Worm (Caenorhabditis elegans) whole organism, L3 larva: Measurements from ENCODE around the gene ZK218.7.

Experiments used
- R02D3.7 ChIP-seq: fragments of 150-350 bp; optimal IDR thresholded peaks from 2 replicates; lab custom pipeline; 2014; ENCODE audit warnings: missing biosample characterization, missing genetic modification characterization
- ama-1 ChIP-seq: fragments of 150-350 bp; optimal IDR thresholded peaks from 2 replicates; lab custom pipeline; 2018
- ceh-16 ChIP-seq: sonication (generic microtip); optimal IDR thresholded peaks from 2 replicates; lab custom pipeline; 2017; ENCODE audit warnings: missing biosample characterization, missing genetic modification characterization
- ceh-28 ChIP-seq: fragments of 150-350 bp; optimal IDR thresholded peaks from 2 replicates; lab custom pipeline; 2014; ENCODE audit warnings: missing biosample characterization, missing genetic modification reagents, missing genetic modification characterization
- egl-27 ChIP-seq: sonication (generic microtip); optimal IDR thresholded peaks from 4 replicates; lab custom pipeline; 2017; ENCODE audit warnings: missing biosample characterization, missing genetic modification reagents, missing genetic modification characterization
- elt-2 ChIP-seq: sonication (generic microtip); optimal IDR thresholded peaks from 2 replicates; lab custom pipeline; 2016; ENCODE audit warnings: missing genetic modification reagents, mild to moderate bottlenecking, missing genetic modification characterization, missing compliant biosample characterization
- elt-3 ChIP-seq, 3 experiments: fragments of 150-350 bp in 1 of 3; sonication (generic microtip) in 2 of 3; optimal IDR thresholded peaks; 2 replicates in 2 of 3; 4 replicates in 1 of 3; lab custom pipeline; 2014 to 2017; ENCODE audit warnings: missing biosample characterization in 3 of 3, missing genetic modification characterization in 3 of 3
- eor-1 ChIP-seq, 2 experiments: fragments of 150-350 bp; optimal IDR thresholded peaks; 2 replicates each; lab custom pipeline; 2014 to 2018; ENCODE audit warnings: missing biosample characterization in 2 of 2, missing genetic modification characterization in 2 of 2
- fkh-2 ChIP-seq: fragments of 150-350 bp; optimal IDR thresholded peaks from 2 replicates; lab custom pipeline; 2014; ENCODE audit warnings: missing biosample characterization, missing genetic modification reagents, missing genetic modification characterization
- fos-1 ChIP-seq: fragments of 150-350 bp; optimal IDR thresholded peaks from 2 replicates; lab custom pipeline; 2014; ENCODE audit warnings: missing biosample characterization, missing genetic modification characterization
- hmg-11 ChIP-seq: sonication (generic microtip); optimal IDR thresholded peaks from 2 replicates; lab custom pipeline; 2016; ENCODE audit warnings: missing genetic modification characterization, missing compliant biosample characterization
- jun-1 ChIP-seq: fragments of 150-350 bp; optimal IDR thresholded peaks from 2 replicates; lab custom pipeline; 2014; ENCODE audit warnings: missing biosample characterization, missing genetic modification reagents, missing genetic modification characterization
- lin-15B ChIP-seq: fragments of 150-350 bp; optimal IDR thresholded peaks from 2 replicates; lab custom pipeline; 2014; ENCODE audit warnings: missing biosample characterization, missing genetic modification characterization
- lsy-12 ChIP-seq: sonication (generic microtip); optimal IDR thresholded peaks from 2 replicates; lab custom pipeline; 2016; ENCODE audit warnings: mild to moderate bottlenecking, missing genetic modification characterization, missing compliant biosample characterization
- nfya-1 ChIP-seq: sonication (generic microtip); optimal IDR thresholded peaks from 2 replicates; lab custom pipeline; 2017; ENCODE audit warnings: missing genetic modification characterization, mild to moderate bottlenecking, missing compliant biosample characterization, antibody characterized with exemption, moderate library complexity; ENCODE audit not compliant: insufficient read depth
- nhr-11 ChIP-seq: fragments of 150-350 bp; optimal IDR thresholded peaks from 2 replicates; lab custom pipeline; 2014; ENCODE audit warnings: missing biosample characterization, missing genetic modification characterization
- nhr-237 ChIP-seq: fragments of 150-350 bp; optimal IDR thresholded peaks from 2 replicates; lab custom pipeline; 2014; ENCODE audit warnings: missing biosample characterization, missing genetic modification characterization
- nhr-25 ChIP-seq: sonication (generic microtip); optimal IDR thresholded peaks from 2 replicates; lab custom pipeline; 2017; ENCODE audit warnings: missing biosample characterization, missing genetic modification characterization
- nhr-43 ChIP-seq: sonication (generic microtip); optimal IDR thresholded peaks from 2 replicates; lab custom pipeline; 2016; ENCODE audit warnings: mild to moderate bottlenecking, missing genetic modification characterization, missing compliant biosample characterization; ENCODE audit not compliant: poor library complexity, severe bottlenecking
- nhr-67 ChIP-seq: fragments of 150-350 bp; optimal IDR thresholded peaks from 2 replicates; lab custom pipeline; 2014; ENCODE audit warnings: missing biosample characterization, missing genetic modification characterization
- nhr-76 ChIP-seq: fragments of 150-350 bp; sonication (generic microtip); optimal IDR thresholded peaks from 5 replicates; lab custom pipeline; 2014; ENCODE audit warnings: missing biosample characterization, missing genetic modification characterization
- pha-4 ChIP-seq: fragments of 150-350 bp; optimal IDR thresholded peaks from 2 replicates; lab custom pipeline; 2014; ENCODE audit warnings: missing biosample characterization, missing genetic modification reagents, missing genetic modification characterization
- pqm-1 ChIP-seq: fragments of 150-350 bp; optimal IDR thresholded peaks from 2 replicates; lab custom pipeline; 2017; ENCODE audit warnings: missing biosample characterization, missing genetic modification characterization, inconsistent platforms
- skn-1 ChIP-seq: fragments of 150-350 bp; optimal IDR thresholded peaks from 2 replicates; lab custom pipeline; 2014; ENCODE audit warnings: missing biosample characterization, missing genetic modification characterization
- tbx-2 ChIP-seq: sonication (generic microtip); optimal IDR thresholded peaks from 2 replicates; lab custom pipeline; 2016; ENCODE audit warnings: mild to moderate bottlenecking, missing genetic modification characterization, missing compliant biosample characterization
- unc-39 ChIP-seq: sonication (generic microtip); optimal IDR thresholded peaks from 4 replicates; lab custom pipeline; 2017; ENCODE audit warnings: missing biosample characterization, missing genetic modification characterization
- zag-1 ChIP-seq: fragments of 150-350 bp; optimal IDR thresholded peaks from 2 replicates; lab custom pipeline; 2014; ENCODE audit warnings: missing biosample characterization, missing genetic modification characterization
- ztf-4 ChIP-seq: fragments of 150-350 bp; optimal IDR thresholded peaks from 2 replicates; lab custom pipeline; 2014; ENCODE audit warnings: missing biosample characterization, missing genetic modification characterization

The ZK218.7 gene

DNA sequence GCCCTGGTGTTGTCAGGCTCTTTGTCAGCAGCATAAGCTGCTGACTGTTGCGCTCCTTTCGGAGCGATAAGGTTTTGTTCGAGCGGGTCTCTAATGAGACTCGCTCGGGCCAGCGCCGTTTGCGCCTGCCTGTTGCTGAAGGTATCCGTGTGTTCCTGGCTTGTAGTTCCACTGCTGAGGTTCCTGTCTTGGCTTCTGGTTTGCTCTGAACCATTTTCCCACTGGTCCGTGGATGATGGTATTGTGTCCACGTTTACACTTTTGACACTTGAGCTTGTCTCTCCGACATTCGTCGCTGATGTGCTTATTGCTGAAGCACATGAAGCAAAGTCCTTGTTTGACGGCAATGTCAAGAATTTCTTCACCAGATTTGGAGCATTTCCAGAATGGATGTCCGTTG is 45.7 kb downstream of the ZK218.7 start:
- no peak for TF ChIP-seq fkh-2 (tag; lab: Kevin White, UChicago)
- no peak for TF ChIP-seq R02D3.7 (tag; lab: Kevin White, UChicago)
- TF ChIP-seq hmg-11 (tag; lab: Kevin White, UChicago) = no peak
- no peak for TF ChIP-seq zag-1
- no peak for TF ChIP-seq nhr-43
- no peak for TF ChIP-seq lsy-12 (tag; lab: Kevin White, UChicago)
- TF ChIP-seq nhr-11 (tag; lab: Kevin White, UChicago) = no peak
- no peak for TF ChIP-seq ceh-16
- TF ChIP-seq ama-1 (lab: Kevin White, UChicago) = no peak
- TF ChIP-seq jun-1 (tag; lab: Kevin White, UChicago) = no peak
- no peak for TF ChIP-seq ztf-4 (tag; lab: Kevin White, UChicago)
- no peak for TF ChIP-seq pha-4 (tag; lab: Kevin White, UChicago)
- TF ChIP-seq nhr-237 (tag; lab: Kevin White, UChicago) = no peak
- no peak for TF ChIP-seq eor-1 (tag; optimal IDR thresholded peaks at IDR 0.05; lab: Kevin White, UChicago)
- TF ChIP-seq fos-1 (tag; lab: Kevin White, UChicago) = no peak
- no peak for TF ChIP-seq nhr-67 (tag; lab: Kevin White, UChicago)
- TF ChIP-seq nfya-1 (tag; lab: Kevin White, UChicago) = no peak
- TF ChIP-seq nhr-25 (tag; lab: Kevin White, UChicago) = no peak
- no peak for TF ChIP-seq pqm-1 (tag; lab: Kevin White, UChicago)
- no peak for TF ChIP-seq ceh-28 (tag; lab: Kevin White, UChicago)

DNA sequence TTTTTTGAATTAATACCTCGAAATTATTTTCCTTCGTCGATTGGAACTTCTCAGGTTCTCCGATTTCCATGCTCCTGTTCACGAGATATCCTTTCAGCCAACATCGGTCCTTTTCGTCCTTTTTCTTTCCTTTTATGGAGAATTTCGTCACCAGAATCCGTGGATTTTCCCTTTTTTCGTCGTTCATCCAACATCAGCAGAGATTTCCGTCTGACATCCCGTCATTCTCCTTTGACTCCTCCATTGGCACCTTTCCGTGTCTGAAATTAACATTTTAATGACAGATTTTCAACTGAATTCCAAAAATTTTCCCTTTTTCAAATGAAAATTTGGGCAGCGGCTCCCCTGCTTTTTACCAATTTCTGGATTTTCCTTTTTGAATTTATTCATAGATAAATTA is 49.4 kb downstream of the ZK218.7 start:
- TF ChIP-seq nfya-1 (tag; lab: Kevin White, UChicago) (no peak), ztf-4 (tag; lab: Kevin White, UChicago) (no peak), elt-3 (tag; optimal IDR thresholded peaks at IDR 0.05; lab: Kevin White, UChicago) (no peak)
- TF ChIP-seq, all 47 proteins: peak for 0

DNA sequence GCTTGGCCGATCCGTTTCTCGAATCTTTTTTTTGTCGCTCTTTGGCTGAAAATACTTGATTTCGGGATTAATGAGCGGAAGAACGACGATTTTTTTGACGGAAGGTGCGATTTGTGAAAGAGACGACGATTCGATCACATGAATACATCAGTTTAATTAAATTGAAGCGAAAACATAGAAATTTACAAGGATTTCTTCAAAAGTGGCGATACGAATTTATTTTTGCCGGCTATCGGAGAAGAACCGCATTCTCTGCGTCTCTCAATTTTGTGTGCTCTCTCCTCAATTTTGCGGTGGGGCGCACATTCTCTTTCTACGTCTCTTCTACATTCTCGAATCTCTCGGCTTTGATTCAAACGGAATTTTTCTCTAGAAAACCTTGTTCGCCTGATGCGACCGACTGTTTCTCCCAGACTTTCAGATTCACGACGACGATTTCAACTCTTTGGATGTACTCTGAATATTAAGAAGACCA is 49.8 kb downstream of the ZK218.7 start, which contains the start of gene F40D4.17:
Gene F40D4.17 (minus strand): TSS at position 51 of the 475 bp plus-strand sequence.
- TF ChIP-seq skn-1 (no peak), unc-39 (no peak), nhr-67 (tag; lab: Kevin White, UChicago) (no peak), nhr-25 (tag; lab: Kevin White, UChicago) (no peak), pha-4 (tag; lab: Kevin White, UChicago) (no peak), tbx-2 (tag; lab: Kevin White, UChicago) (no peak), zag-1 (no peak), egl-27 (no peak), nhr-76 (tag; lab: Kevin White, UChicago) (no peak), lin-15B (no peak), pqm-1 (tag; lab: Kevin White, UChicago) (no peak), elt-2 (no peak), R02D3.7 (tag; lab: Kevin White, UChicago) (no peak)
- TF ChIP-seq, all 47 proteins: peak for 0
